Worm (Caenorhabditis elegans) whole organism, early embryonic: ENCODE results near the gene C02D5.4.

ENCODE experiments used
- B0310.2 ChIP-seq: sonication (generic microtip); optimal IDR thresholded peaks from 2 replicates; lab custom pipeline; 2016; ENCODE audit warnings: mild to moderate bottlenecking, missing genetic modification characterization, missing compliant biosample characterization
- F13C5.2 ChIP-seq: sonication (generic microtip); optimal IDR thresholded peaks from 2 replicates; lab custom pipeline; 2017; ENCODE audit warnings: mild to moderate bottlenecking, missing genetic modification characterization, inconsistent platforms, missing compliant biosample characterization
- aly-1 ChIP-seq: sonication (generic microtip); optimal IDR thresholded peaks from 2 replicates; lab custom pipeline; 2016; ENCODE audit warnings: missing genetic modification characterization, missing compliant biosample characterization
- ama-1 ChIP-seq: fragments of 150-350 bp; optimal IDR thresholded peaks from 2 replicates; lab custom pipeline; 2014
- ceh-13 ChIP-seq: fragments of 200-800 bp; sonication (Bioruptor generic); optimal IDR thresholded peaks from 2 replicates; lab custom pipeline; 2018; ENCODE audit warnings: mild to moderate bottlenecking, missing genetic modification characterization, missing compliant biosample characterization
- ceh-36 ChIP-seq: sonication (generic microtip); optimal IDR thresholded peaks from 2 replicates; lab custom pipeline; 2016; ENCODE audit warnings: missing genetic modification characterization, inconsistent platforms, missing compliant biosample characterization
- ets-7 ChIP-seq: sonication (generic microtip); optimal IDR thresholded peaks from 2 replicates; lab custom pipeline; 2016; ENCODE audit warnings: missing genotype, missing genetic modification characterization, missing compliant biosample characterization
- flt-1 ChIP-seq: fragments of 200-800 bp; sonication (Bioruptor generic); IDR thresholded peaks from 2 replicates; pipeline ENCODE4 v1.3.6; 2022; ENCODE audit warnings: missing genetic modification characterization, missing compliant biosample characterization
- hmbx-1 ChIP-seq: sonication (generic microtip); optimal IDR thresholded peaks from 2 replicates; lab custom pipeline; 2016; ENCODE audit warnings: mild to moderate bottlenecking, missing genetic modification characterization, missing compliant biosample characterization
- hmg-4 ChIP-seq: fragments of 200-800 bp; sonication (Bioruptor generic); optimal IDR thresholded peaks from 2 replicates; lab custom pipeline; 2018; ENCODE audit warnings: mild to moderate bottlenecking, missing genetic modification characterization, missing compliant biosample characterization
- hnd-1 ChIP-seq: sonication (generic microtip); optimal IDR thresholded peaks from 2 replicates; lab custom pipeline; 2016; ENCODE audit warnings: missing genetic modification characterization, missing compliant biosample characterization
- pes-1 ChIP-seq: fragments of 200-800 bp; sonication (Bioruptor generic); IDR thresholded peaks from 2 replicates; pipeline ENCODE4 v1.3.6; 2022; ENCODE audit warnings: missing genetic modification reagents, missing genetic modification characterization, missing compliant biosample characterization
- scrt-1 ChIP-seq: fragments of 200-800 bp; sonication (Bioruptor generic); IDR thresholded peaks from 2 replicates; pipeline ENCODE4 v1.3.6; 2022; ENCODE audit warnings: missing genetic modification characterization, missing compliant biosample characterization
- sea-1 ChIP-seq: fragments of 200-800 bp; sonication (Bioruptor generic); conservative IDR thresholded peaks from 2 replicates; pipeline ENCODE4 v1.3.6; 2022; ENCODE audit warnings: missing genetic modification characterization, missing compliant biosample characterization
- tbx-11 ChIP-seq: fragments of 200-800 bp; sonication (Bioruptor generic); IDR thresholded peaks from 2 replicates; pipeline ENCODE4 v1.3.6; 2022; ENCODE audit warnings: missing genetic modification characterization, missing compliant biosample characterization
- tbx-37 ChIP-seq: fragments of 200-800 bp; sonication (Bioruptor generic); conservative IDR thresholded peaks from 2 replicates; pipeline ENCODE4 v1.3.6; 2022; ENCODE audit warnings: missing genetic modification reagents, missing genetic modification characterization, missing compliant biosample characterization
- tra-4 ChIP-seq: sonication (generic microtip); optimal IDR thresholded peaks from 2 replicates; lab custom pipeline; 2017; ENCODE audit warnings: missing genetic modification characterization, missing compliant biosample characterization

The C02D5.4 gene

ce11 chrIII:8574299-8574698 lies 22.3 kb downstream of the C02D5.4 start:
- TF ChIP-seq ets-7 (tag; lab: Kevin White, UChicago) = no peak
- no peak for TF ChIP-seq pes-1
- no peak for TF ChIP-seq B0310.2 (tag; lab: Kevin White, UChicago)
- TF ChIP-seq ceh-36 (tag; lab: Kevin White, UChicago) = no peak
- TF ChIP-seq hnd-1 (tag; lab: Kevin White, UChicago) = no peak
- no peak for TF ChIP-seq F13C5.2 (tag; lab: Kevin White, UChicago)
- TF ChIP-seq hmbx-1 = no peak
- no peak for TF ChIP-seq scrt-1 (GFP tag; lab: Robert Waterston, UW)
- no peak for TF ChIP-seq sea-1 (GFP tag; lab: Robert Waterston, UW)
- no peak for TF ChIP-seq tra-4 (tag; lab: Kevin White, UChicago)
- no peak for TF ChIP-seq tbx-37
- no peak for TF ChIP-seq hmg-4 (GFP tag; lab: Kevin White, UChicago)
- TF ChIP-seq flt-1 (GFP tag; lab: Robert Waterston, UW) = no peak
- TF ChIP-seq aly-1 = no peak
- no peak for TF ChIP-seq ceh-13 (GFP tag; lab: Kevin White, UChicago)
- no peak for TF ChIP-seq ama-1
- no peak for TF ChIP-seq tbx-11 (GFP tag; lab: Robert Waterston, UW)

- TF ChIP-seq F13C5.2 (tag; lab: Kevin White, UChicago) (no peak), tbx-37 (no peak), hmg-4 (GFP tag; lab: Kevin White, UChicago) (no peak), tra-4 (tag; lab: Kevin White, UChicago) (no peak), ceh-13 (GFP tag; lab: Kevin White, UChicago) (no peak), hnd-1 (tag; lab: Kevin White, UChicago) (no peak), flt-1 (GFP tag; lab: Robert Waterston, UW) (no peak), pes-1 (no peak), sea-1 (GFP tag; lab: Robert Waterston, UW) (no peak), tbx-11 (GFP tag; lab: Robert Waterston, UW) (no peak), scrt-1 (GFP tag; lab: Robert Waterston, UW) (no peak), ets-7 (tag; lab: Kevin White, UChicago) (no peak), ceh-36 (tag; lab: Kevin White, UChicago) (no peak)
Observed at ce11 chrIII:8575359-8576101, 23.6 kb downstream of the C02D5.4 start.

ce11 chrIII:8577534-8577933 lies 25.6 kb downstream of the C02D5.4 start:
- no peak for TF ChIP-seq tra-4 (tag; lab: Kevin White, UChicago)
- TF ChIP-seq sea-1 (GFP tag; lab: Robert Waterston, UW) = no peak
- no peak for TF ChIP-seq F13C5.2 (tag; lab: Kevin White, UChicago)

DNA sequence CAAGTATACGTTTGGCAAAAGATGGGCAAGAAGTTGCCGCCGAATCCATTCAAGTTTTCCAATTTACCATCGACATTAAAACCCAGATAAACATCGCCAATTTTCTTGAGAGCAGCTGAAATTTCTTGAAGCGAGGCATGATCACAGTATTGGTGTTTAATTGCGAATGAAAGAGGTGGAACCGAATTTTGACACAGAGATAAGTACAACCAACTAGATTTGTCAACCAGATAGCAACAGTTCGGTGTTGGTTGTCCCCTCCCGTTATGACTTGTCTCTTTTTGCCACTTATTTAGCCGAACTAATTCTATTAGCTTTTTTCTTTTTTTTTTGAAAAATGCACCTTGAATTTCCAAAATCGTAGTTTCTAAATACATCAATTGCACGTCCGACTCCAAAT lies 26.4 kb downstream of the C02D5.4 start:
- TF ChIP-seq hnd-1 (tag; lab: Kevin White, UChicago) = no peak
- no peak for TF ChIP-seq tbx-11 (GFP tag; lab: Robert Waterston, UW)
- no peak for TF ChIP-seq ama-1
- no peak for TF ChIP-seq pes-1
- TF ChIP-seq hmg-4 (GFP tag; lab: Kevin White, UChicago) = no peak
- TF ChIP-seq B0310.2 (tag; lab: Kevin White, UChicago) = no peak
- TF ChIP-seq tbx-37 = no peak

DNA sequence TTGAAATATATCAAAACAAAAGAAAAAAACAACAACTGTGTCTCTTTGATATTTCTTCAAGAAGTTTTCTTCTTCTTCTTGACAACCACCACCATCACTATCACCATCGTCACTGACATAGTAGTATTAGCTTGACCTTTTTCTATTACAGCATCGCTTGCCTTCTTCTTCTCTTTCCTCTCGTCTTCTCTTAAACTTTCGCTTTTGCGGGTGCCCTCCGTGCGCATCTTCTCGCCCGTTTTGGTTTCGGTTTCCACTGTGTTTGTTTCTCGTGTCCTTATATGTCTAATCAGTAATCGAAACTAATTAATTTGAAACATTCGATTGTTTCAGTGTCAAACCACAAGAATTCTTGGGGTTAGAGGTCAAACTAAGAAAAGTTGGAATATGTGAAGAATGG lies 27.4 kb downstream of the C02D5.4 start:
- TF ChIP-seq ceh-36 (tag; lab: Kevin White, UChicago) (no peak), ceh-13 (GFP tag; lab: Kevin White, UChicago) (no peak), scrt-1 (GFP tag; lab: Robert Waterston, UW) (no peak), ama-1 (no peak), hmbx-1 (no peak), F13C5.2 (tag; lab: Kevin White, UChicago) (no peak), hmg-4 (GFP tag; lab: Kevin White, UChicago) (no peak), ets-7 (tag; lab: Kevin White, UChicago) (no peak), sea-1 (GFP tag; lab: Robert Waterston, UW) (no peak), tbx-37 (no peak), aly-1 (no peak), B0310.2 (tag; lab: Kevin White, UChicago) (no peak), tbx-11 (GFP tag; lab: Robert Waterston, UW) (no peak), pes-1 (no peak), flt-1 (GFP tag; lab: Robert Waterston, UW) (no peak), tra-4 (tag; lab: Kevin White, UChicago) (no peak), hnd-1 (tag; lab: Kevin White, UChicago) (no peak)

ce11 chrIII:8580802-8581201 lies 28.8 kb downstream of the C02D5.4 start, which contains the start of gene doxa-1:
Gene doxa-1 (plus strand): TSS chrIII:8581102.
- TF ChIP-seq aly-1 (no peak), hmg-4 (GFP tag; lab: Kevin White, UChicago) (no peak), hmbx-1 (no peak), tbx-11 (GFP tag; lab: Robert Waterston, UW) (no peak), sea-1 (GFP tag; lab: Robert Waterston, UW) (no peak), F13C5.2 (tag; lab: Kevin White, UChicago) (no peak), tra-4 (tag; lab: Kevin White, UChicago) (no peak)

ce11 chrIII:8588592-8589153 lies 36.7 kb downstream of the C02D5.4 start, which contains the start of gene glr-1:
Gene glr-1 (minus strand): TSS chrIII:8588642.
- TF ChIP-seq pes-1 (no peak), hmbx-1 (no peak), ceh-13 (GFP tag; lab: Kevin White, UChicago) (no peak), ama-1 (no peak), scrt-1 (GFP tag; lab: Robert Waterston, UW) (no peak), flt-1 (GFP tag; lab: Robert Waterston, UW) (no peak), tra-4 (tag; lab: Kevin White, UChicago) (no peak), tbx-11 (GFP tag; lab: Robert Waterston, UW) (no peak), tbx-37 (no peak), aly-1 (no peak)
